Fruit fly (Drosophila melanogaster): ENCODE measurements around the gene CG7326.
A peak's percentile ranks its signal among the peaks of the same experiment; 100 is the strongest.

The CG7326 gene

DNA sequence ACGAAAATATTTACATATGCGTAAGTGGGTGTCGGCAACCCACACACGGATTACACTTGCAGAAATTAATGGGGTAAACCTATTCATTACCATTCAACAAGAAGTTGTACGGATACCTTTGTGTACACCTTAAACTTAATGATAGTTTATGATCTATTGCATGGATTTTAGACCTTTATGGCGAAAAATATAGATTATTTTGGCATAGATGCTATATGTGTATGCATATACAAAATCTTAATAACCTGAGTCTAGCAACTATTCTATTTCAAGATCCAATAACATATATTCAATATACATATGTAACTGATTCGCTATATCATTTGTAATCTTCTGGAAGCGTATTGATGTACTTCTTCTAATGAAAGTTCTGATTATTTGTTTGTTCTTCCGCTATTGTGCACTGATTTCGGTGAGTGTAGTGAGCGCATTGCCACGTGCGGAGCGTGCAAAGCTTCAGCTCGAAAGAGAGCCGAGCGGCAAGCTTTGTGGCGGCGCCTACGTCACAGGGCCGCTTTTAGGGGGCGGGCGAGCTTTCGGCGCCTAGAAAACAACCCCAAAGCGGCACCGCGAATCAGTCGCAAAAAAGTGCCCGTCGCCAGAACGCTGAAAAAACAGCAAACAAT, 36.4 kb upstream of the CG7326 start, which contains the start of gene CG7378 (continued):
- TF ChIP-seq gce (GFP tag; IDR thresholded peaks at IDR 0.05), result no peak
- TF ChIP-seq lov (optimal IDR thresholded peaks at IDR 0.05), result no peak
- TF ChIP-seq lov (GFP tag; IDR thresholded peaks at IDR 0.05), result no peak
- no peak for TF ChIP-seq CG11723 (GFP tag; optimal IDR thresholded peaks at IDR 0.05)
- TF ChIP-seq CG2202 (tag; optimal IDR thresholded peaks at IDR 0.05), result no peak
- no peak for TF ChIP-seq CG5953 (GFP tag; IDR thresholded peaks at IDR 0.05)
- peak; percentile 72 for TF ChIP-seq mam (GFP tag; optimal IDR thresholded peaks at IDR 0.05)
- TF ChIP-seq CG31441 (GFP tag; IDR thresholded peaks at IDR 0.05), result peak; percentile 47
- no peak for TF ChIP-seq TFAM (GFP tag; optimal IDR thresholded peaks at IDR 0.05)
- no peak for TF ChIP-seq CG10431 (GFP tag; optimal IDR thresholded peaks at IDR 0.05)
- 0 out of 4 replicates have a peak, but pooled peaks have one; percentile 6 for TF ChIP-seq chinmo (GFP tag; IDR thresholded peaks at IDR 0.05; ENCODE audit: partially characterized antibody)
- TF ChIP-seq ase (GFP tag; IDR thresholded peaks at IDR 0.05), result no peak
- TF ChIP-seq sima (GFP tag; optimal IDR thresholded peaks at IDR 0.05), result no peak
- no peak for TF ChIP-seq CG17802 (tag; optimal IDR thresholded peaks at IDR 0.05)
- no peak for TF ChIP-seq CG2129 (GFP tag; IDR thresholded peaks at IDR 0.05; ENCODE audit: partially characterized antibody)
- no peak for TF ChIP-seq Scr (GFP tag; IDR thresholded peaks at IDR 0.05; ENCODE audit: partially characterized antibody)
- peak; percentile 38 for TF ChIP-seq Oli (tag; optimal IDR thresholded peaks at IDR 0.05)
- TF ChIP-seq inv (GFP tag; IDR thresholded peaks at IDR 0.05; ENCODE audit: partially characterized antibody), result no peak
- TF ChIP-seq tna (GFP tag; IDR thresholded peaks at IDR 0.05; ENCODE audit: partially characterized antibody), result no peak
- no peak for TF ChIP-seq NfI (GFP tag; optimal IDR thresholded peaks at IDR 0.05)
- TF ChIP-seq CG4424 (GFP tag; optimal IDR thresholded peaks at IDR 0.05), result no peak
- no peak for TF ChIP-seq otp (GFP tag; IDR thresholded peaks at IDR 0.05)
- no peak for TF ChIP-seq Dek (tag; optimal IDR thresholded peaks at IDR 0.05)
- no peak for TF ChIP-seq Stat92E (GFP tag; optimal IDR thresholded peaks at IDR 0.05)
- no peak for TF ChIP-seq pros (GFP tag; optimal IDR thresholded peaks at IDR 0.05)
- TF ChIP-seq CG6765 (GFP tag; optimal IDR thresholded peaks at IDR 0.05), result peak; percentile 26
- TF ChIP-seq repo (GFP tag; optimal IDR thresholded peaks at IDR 0.05), result no peak
- TF ChIP-seq pita (GFP tag; optimal IDR thresholded peaks at IDR 0.05), result no peak
- TF ChIP-seq CG3726 (GFP tag; IDR thresholded peaks at IDR 0.05), result no peak
- TF ChIP-seq mld (GFP tag; IDR thresholded peaks at IDR 0.05; ENCODE audit: partially characterized antibody), result no peak
- TF ChIP-seq dati (GFP tag; IDR thresholded peaks at IDR 0.05), result no peak
- TF ChIP-seq scrt (GFP tag; optimal IDR thresholded peaks at IDR 0.05), result no peak
- peak; percentile 24 for TF ChIP-seq CG2712 (tag; optimal IDR thresholded peaks at IDR 0.05)
- no peak for TF ChIP-seq CG15601 (tag; optimal IDR thresholded peaks at IDR 0.05)
- peak; percentile 32 for TF ChIP-seq pum (GFP tag; optimal IDR thresholded peaks at IDR 0.05)
- TF ChIP-seq CG12104 (GFP tag; optimal IDR thresholded peaks at IDR 0.05), result peak; percentile 33
- TF ChIP-seq bowl (GFP tag; IDR thresholded peaks at IDR 0.05), result no peak
- no peak for TF ChIP-seq Xrp1 (GFP tag; IDR thresholded peaks at IDR 0.05)
- peak; percentile 2 for TF ChIP-seq D19A (tag; optimal IDR thresholded peaks at IDR 0.05)
- TF ChIP-seq eve (GFP tag; optimal IDR thresholded peaks at IDR 0.05), result no peak
- no peak for TF ChIP-seq CG9609 (GFP tag; optimal IDR thresholded peaks at IDR 0.05)
- TF ChIP-seq CG14050 (GFP tag; IDR thresholded peaks at IDR 0.05), result no peak
- no peak for TF ChIP-seq psq (GFP tag; optimal IDR thresholded peaks at IDR 0.05)
- TF ChIP-seq E2f1 (GFP tag; IDR thresholded peaks at IDR 0.05), result no peak
- TF ChIP-seq HLH54F (GFP tag; optimal IDR thresholded peaks at IDR 0.05), result no peak
- no peak for TF ChIP-seq gsb-n (tag; optimal IDR thresholded peaks at IDR 0.05)
- peak; percentile 39 for TF ChIP-seq jumu (GFP tag; optimal IDR thresholded peaks at IDR 0.05)
- TF ChIP-seq maf-S (GFP tag; optimal IDR thresholded peaks at IDR 0.05), result no peak
- TF ChIP-seq CG18262 (tag; optimal IDR thresholded peaks at IDR 0.05), result peak; percentile 23
- TF ChIP-seq CG10959 (GFP tag; IDR thresholded peaks at IDR 0.05), result no peak
- TF ChIP-seq Sox102F (GFP tag; optimal IDR thresholded peaks at IDR 0.05), result peak; percentile 9
